Worm (Caenorhabditis elegans): ENCODE data around the gene clec-174.

DNA sequence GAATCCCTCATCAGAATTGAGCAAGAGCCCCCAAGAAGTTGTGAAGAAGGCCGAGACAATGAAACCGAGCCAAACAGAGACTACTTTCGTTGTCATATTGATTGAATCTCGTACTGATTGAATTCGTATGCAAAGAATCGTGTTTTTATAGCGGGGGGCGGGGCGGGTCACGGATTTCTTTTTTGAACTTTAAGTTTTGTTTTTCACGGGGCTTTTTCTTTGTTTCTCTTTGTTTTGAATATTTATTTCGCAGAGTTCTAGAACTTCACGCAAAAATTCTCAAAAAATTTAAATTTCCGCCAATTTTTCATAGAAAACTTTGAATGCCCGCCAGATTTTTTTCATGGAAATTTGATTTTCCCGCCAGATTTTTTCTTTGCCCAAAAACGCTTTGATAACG is 14.6 kb upstream of the clec-174 start, which contains the start of gene clec-73:
- TF ChIP-seq T22C8.4 (GFP tag; IDR thresholded peaks at IDR 0.05) (no peak), flt-1 (GFP tag; IDR thresholded peaks at IDR 0.05) (no peak), klf-2 (GFP tag; conservative IDR thresholded peaks at IDR 0.05) (no peak), tab-1 (GFP tag; IDR thresholded peaks at IDR 0.05) (no peak), ztf-29 (GFP tag; IDR thresholded peaks at IDR 0.05) (no peak), med-1 (GFP tag; optimal IDR thresholded peaks at IDR 0.05; ENCODE audit: insufficient read depth) (no peak), ztf-23 (GFP tag; IDR thresholded peaks at IDR 0.05) (no peak)
